Worm (Caenorhabditis elegans) whole organism, L1 larva: ENCODE measurements around the gene ZK154.5.

ENCODE experiments used
- C04F5.9 ChIP-seq: sonication (generic microtip); optimal IDR thresholded peaks from 2 replicates; lab custom pipeline; 2016; ENCODE audit warnings: missing genetic modification characterization, missing compliant biosample characterization
- C34B4.2 ChIP-seq: sonication (generic microtip); optimal IDR thresholded peaks from 2 replicates; lab custom pipeline; 2017; ENCODE audit warnings: mild to moderate bottlenecking, missing genetic modification characterization, missing compliant biosample characterization
- Y116A8C.19 ChIP-seq: sonication (generic microtip); optimal IDR thresholded peaks from 2 replicates; lab custom pipeline; 2016; ENCODE audit warnings: missing compliant biosample characterization, missing genetic modification characterization, borderline replicate concordance
- aha-1 ChIP-seq: fragments of 150-350 bp; optimal IDR thresholded peaks from 2 replicates; lab custom pipeline; 2014; ENCODE audit warnings: missing biosample characterization, missing genetic modification characterization
- ama-1 ChIP-seq: fragments of 150-350 bp; optimal IDR thresholded peaks from 2 replicates; lab custom pipeline; 2014
- blmp-1 ChIP-seq: fragments of 150-350 bp; optimal IDR thresholded peaks from 2 replicates; lab custom pipeline; 2014; ENCODE audit warnings: missing biosample characterization, missing genetic modification characterization
- ceh-63 ChIP-seq: fragments of 200-800 bp; sonication (Bioruptor generic); optimal IDR thresholded peaks from 2 replicates; lab custom pipeline; 2018; ENCODE audit warnings: mild to moderate bottlenecking, missing genetic modification characterization, missing compliant biosample characterization
- ceh-8 ChIP-seq: fragments of 200-800 bp; sonication (Bioruptor generic); optimal IDR thresholded peaks from 2 replicates; lab custom pipeline; 2018; ENCODE audit warnings: mild to moderate bottlenecking, missing genetic modification characterization, moderate library complexity, missing compliant biosample characterization
- ceh-82 ChIP-seq, 3 experiments: fragments of 150-350 bp in 1 of 3; sonication (generic microtip) in 2 of 3; optimal IDR thresholded peaks; 2 replicates each; lab custom pipeline; 2014 to 2017; ENCODE audit warnings: missing biosample characterization in 3 of 3, missing genetic modification characterization in 3 of 3
- dsc-1 ChIP-seq: sonication (generic microtip); optimal IDR thresholded peaks from 2 replicates; lab custom pipeline; 2016; ENCODE audit warnings: mild to moderate bottlenecking, missing genetic modification characterization, missing compliant biosample characterization
- efl-1 ChIP-seq, 4 experiments: fragments of 150-350 bp; optimal IDR thresholded peaks in 3 of 4; peaks in 1 of 4; 1 replicate in 1 of 4; 2 replicates in 3 of 4; lab custom pipeline; 2014; ENCODE audit warnings: missing biosample characterization in 2 of 4, missing genetic modification characterization in 2 of 4, missing genetic modification reagents in 2 of 4
- efl-3 ChIP-seq: fragments of 200-800 bp; sonication (Bioruptor generic); optimal IDR thresholded peaks from 2 replicates; lab custom pipeline; 2018; ENCODE audit warnings: mild to moderate bottlenecking, missing genetic modification characterization, missing compliant biosample characterization
- egl-13 ChIP-seq: sonication (generic microtip); optimal IDR thresholded peaks from 2 replicates; lab custom pipeline; 2016; ENCODE audit warnings: missing genotype, missing genetic modification reagents, missing genetic modification characterization, missing compliant biosample characterization
- elt-2 ChIP-seq: sonication (generic microtip); optimal IDR thresholded peaks from 2 replicates; lab custom pipeline; 2016; ENCODE audit warnings: missing genetic modification characterization, mild to moderate bottlenecking, inconsistent platforms, missing compliant biosample characterization, missing genetic modification reagents
- elt-3 ChIP-seq, 6 experiments: fragments of 150-350 bp in 1 of 6; sonication (generic microtip); optimal IDR thresholded peaks; 2 replicates each; lab custom pipeline; 2017 to 2018; ENCODE audit warnings: missing biosample characterization in 6 of 6, missing genetic modification characterization in 6 of 6, inconsistent platforms in 1 of 6
- ets-5 ChIP-seq: fragments of 200-800 bp; sonication (Bioruptor generic); IDR thresholded peaks from 2 replicates; pipeline ENCODE4 v1.3.6; 2022; ENCODE audit warnings: missing genetic modification characterization, missing compliant biosample characterization
- fkh-8 ChIP-seq: sonication (generic microtip); optimal IDR thresholded peaks from 2 replicates; lab custom pipeline; 2016; ENCODE audit warnings: mild to moderate bottlenecking, missing genetic modification characterization, missing compliant biosample characterization
- hpl-2 ChIP-seq: fragments of 150-350 bp; optimal IDR thresholded peaks from 2 replicates; lab custom pipeline; 2014; ENCODE audit warnings: missing biosample characterization, missing genetic modification reagents, missing genetic modification characterization
- lin-14 ChIP-seq: fragments of 200-800 bp; sonication (Bioruptor generic); optimal IDR thresholded peaks from 2 replicates; lab custom pipeline; 2018; ENCODE audit warnings: mild to moderate bottlenecking, missing genetic modification characterization, moderate library complexity, missing compliant biosample characterization
- lin-15B ChIP-seq: fragments of 150-350 bp; sonication (generic microtip); optimal IDR thresholded peaks from 3 replicates; lab custom pipeline; 2014; ENCODE audit warnings: missing biosample characterization, missing genetic modification characterization
- lsy-2 ChIP-seq, 2 experiments: fragments of 150-350 bp; optimal IDR thresholded peaks; 2 replicates each; lab custom pipeline; 2014; ENCODE audit warnings: missing biosample characterization in 2 of 2, missing genetic modification characterization in 2 of 2
- mef-2 ChIP-seq: fragments of 150-350 bp; optimal IDR thresholded peaks from 2 replicates; lab custom pipeline; 2014; ENCODE audit warnings: missing biosample characterization, missing genetic modification characterization
- mep-1 ChIP-seq: fragments of 150-350 bp; optimal IDR thresholded peaks from 2 replicates; lab custom pipeline; 2014; ENCODE audit warnings: missing biosample characterization, missing genetic modification characterization
- nhr-11 ChIP-seq: fragments of 150-350 bp; optimal IDR thresholded peaks from 2 replicates; lab custom pipeline; 2014; ENCODE audit warnings: missing biosample characterization, missing genetic modification characterization
- nhr-20 ChIP-seq: sonication (generic microtip); optimal IDR thresholded peaks from 2 replicates; lab custom pipeline; 2016; ENCODE audit warnings: mild to moderate bottlenecking, missing genetic modification characterization, missing compliant biosample characterization
- nhr-28 ChIP-seq: fragments of 150-350 bp; optimal IDR thresholded peaks from 2 replicates; lab custom pipeline; 2014; ENCODE audit warnings: missing biosample characterization, missing genetic modification characterization
- nhr-71 ChIP-seq: sonication (generic microtip); optimal IDR thresholded peaks from 2 replicates; lab custom pipeline; 2016; ENCODE audit warnings: mild to moderate bottlenecking, missing genetic modification characterization, moderate library complexity, missing compliant biosample characterization
- nhr-77 ChIP-seq: fragments of 150-350 bp; optimal IDR thresholded peaks from 2 replicates; lab custom pipeline; 2014; ENCODE audit warnings: missing biosample characterization, missing genetic modification characterization
- nhr-85 ChIP-seq: sonication (generic microtip); peaks from one replicate; lab custom pipeline; 2016; ENCODE audit warnings: missing genetic modification characterization, inconsistent platforms, missing compliant biosample characterization
- pag-3 ChIP-seq: sonication (generic microtip); optimal IDR thresholded peaks from 2 replicates; lab custom pipeline; 2017; ENCODE audit warnings: missing genetic modification characterization, mild to moderate bottlenecking, missing compliant biosample characterization, antibody characterized with exemption, borderline replicate concordance; ENCODE audit not compliant: insufficient read depth
- pax-3 ChIP-seq: fragments of 200-800 bp; sonication (Bioruptor generic); optimal IDR thresholded peaks from 2 replicates; lab custom pipeline; 2018; ENCODE audit warnings: mild to moderate bottlenecking, missing genetic modification characterization, moderate library complexity, missing compliant biosample characterization
- pqm-1 ChIP-seq: sonication (generic microtip); optimal IDR thresholded peaks from 3 replicates; lab custom pipeline; 2017; ENCODE audit warnings: missing biosample characterization, missing genetic modification characterization
- rnt-1 ChIP-seq: sonication (generic microtip); optimal IDR thresholded peaks from 2 replicates; lab custom pipeline; 2016; ENCODE audit warnings: mild to moderate bottlenecking, missing genetic modification characterization, moderate library complexity, missing compliant biosample characterization
- skn-1 ChIP-seq: fragments of 150-350 bp; optimal IDR thresholded peaks from 2 replicates; lab custom pipeline; 2014; ENCODE audit warnings: missing biosample characterization, missing genetic modification characterization
- snpc-4 ChIP-seq: fragments of 150-350 bp; optimal IDR thresholded peaks from 2 replicates; lab custom pipeline; 2014; ENCODE audit warnings: missing biosample characterization, missing genetic modification characterization
- snu-23 ChIP-seq: sonication (generic microtip); optimal IDR thresholded peaks from 2 replicates; lab custom pipeline; 2016; ENCODE audit warnings: missing genetic modification characterization, missing compliant biosample characterization
- sox-4 ChIP-seq: sonication (generic microtip); optimal IDR thresholded peaks from 2 replicates; lab custom pipeline; 2016; ENCODE audit warnings: missing genetic modification characterization, missing compliant biosample characterization
- sptf-1 ChIP-seq: fragments of 150-350 bp; optimal IDR thresholded peaks from 2 replicates; lab custom pipeline; 2014; ENCODE audit warnings: missing biosample characterization, missing genetic modification characterization
- swsn-7 ChIP-seq: sonication (generic microtip); optimal IDR thresholded peaks from 2 replicates; lab custom pipeline; 2016; ENCODE audit warnings: missing genetic modification characterization, missing compliant biosample characterization
- tlp-1 ChIP-seq: fragments of 150-350 bp; optimal IDR thresholded peaks from 2 replicates; lab custom pipeline; 2014; ENCODE audit warnings: missing biosample characterization, missing genetic modification characterization
- unc-62 ChIP-seq: fragments of 150-350 bp; optimal IDR thresholded peaks from 2 replicates; lab custom pipeline; 2014; ENCODE audit warnings: missing biosample characterization, missing genetic modification reagents, missing genetic modification characterization
- unc-86 ChIP-seq: sonication (generic microtip); optimal IDR thresholded peaks from 2 replicates; lab custom pipeline; 2016; ENCODE audit warnings: missing genetic modification characterization, missing compliant biosample characterization
- xbp-1 ChIP-seq: sonication (generic microtip); optimal IDR thresholded peaks from 2 replicates; lab custom pipeline; 2016; ENCODE audit warnings: missing genetic modification characterization, missing compliant biosample characterization
- zag-1 ChIP-seq: fragments of 150-350 bp; optimal IDR thresholded peaks from 2 replicates; lab custom pipeline; 2014; ENCODE audit warnings: missing biosample characterization, missing genetic modification characterization
- zip-4 ChIP-seq: fragments of 200-800 bp; sonication (Bioruptor generic); optimal IDR thresholded peaks from 2 replicates; lab custom pipeline; 2018; ENCODE audit warnings: mild to moderate bottlenecking, missing genetic modification characterization, moderate library complexity, missing compliant biosample characterization

ZK154.5 gene

ce11 chrX:7834117-7834516 is 46.4 kb upstream of the ZK154.5 start, which contains the start of gene sul-3:
TSS of gene sul-3 (minus strand) at chrX:7834217.
- TF ChIP-seq ama-1 (lab: Kevin White, UChicago) (no peak), mef-2 (tag; lab: Kevin White, UChicago) (no peak), nhr-71 (no peak), lin-14 (GFP tag; lab: Kevin White, UChicago) (no peak), fkh-8 (tag; lab: Kevin White, UChicago) (no peak), snpc-4 (tag; lab: Kevin White, UChicago) (no peak), xbp-1 (no peak), zag-1 (tag; lab: Kevin White, UChicago) (no peak), ceh-8 (no peak), lsy-2 (tag; optimal IDR thresholded peaks at IDR 0.05; lab: Kevin White, UChicago) (no peak), zip-4 (no peak), hpl-2 (GFP tag; lab: Kevin White, UChicago) (no peak), pqm-1 (tag; lab: Kevin White, UChicago) (no peak), pag-3 (tag; lab: Kevin White, UChicago) (no peak), C04F5.9 (no peak), blmp-1 (no peak), dsc-1 (no peak), pax-3 (tag; lab: Kevin White, UChicago) (no peak)
- TF ChIP-seq, all 84 proteins: peak for 0

- TF ChIP-seq tlp-1 (tag; lab: Kevin White, UChicago): no peak
- no peak for TF ChIP-seq efl-3
- TF ChIP-seq unc-62: no peak
- TF ChIP-seq nhr-20 (tag; lab: Kevin White, UChicago): no peak
These were observed 40.3 kb upstream of the ZK154.5 start for ce11 chrX:7827989-7828388.

ce11 chrX:7826590-7827260 is 39.0 kb upstream of the ZK154.5 start:
- TF ChIP-seq efl-1 (optimal IDR thresholded peaks at IDR 0.05; lab: Kevin White, UChicago) (no peak), efl-1 (GFP tag; optimal IDR thresholded peaks at IDR 0.05 in 1 of 2; lab: Kevin White, UChicago) (peak in 1 of 2 experiments; percentile 76), lin-14 (GFP tag; lab: Kevin White, UChicago) (peak; percentile 60), blmp-1 (peak; percentile 48), Y116A8C.19 (tag; lab: Kevin White, UChicago) (no peak), elt-2 (tag; lab: Kevin White, UChicago) (no peak), snu-23 (GFP tag; lab: Kevin White, UChicago) (no peak), nhr-77 (no peak), zip-4 (no peak), lsy-2 (tag; optimal IDR thresholded peaks at IDR 0.05; lab: Kevin White, UChicago) (no peak), aha-1 (tag; lab: Kevin White, UChicago) (no peak), mep-1 (tag; lab: Kevin White, UChicago) (peak; percentile 41), egl-13 (tag; lab: Kevin White, UChicago) (no peak), nhr-85 (tag; lab: Kevin White, UChicago) (peak; percentile 63)

- no peak for TF ChIP-seq ets-5 (GFP tag; lab: Robert Waterston, UW)
- peak; percentile 30 for TF ChIP-seq skn-1
- TF ChIP-seq nhr-11 (tag; lab: Kevin White, UChicago): no peak
- peak; percentile 65 for TF ChIP-seq nhr-77
- TF ChIP-seq ceh-8: no peak
- peak; percentile 64 for TF ChIP-seq nhr-71
- TF ChIP-seq ceh-63 (GFP tag; lab: Kevin White, UChicago): no peak
- TF ChIP-seq rnt-1: peak; percentile 36
- TF ChIP-seq snu-23 (GFP tag; lab: Kevin White, UChicago): peak; percentile 63
- no peak for TF ChIP-seq ceh-82 (tag; optimal IDR thresholded peaks at IDR 0.05; lab: Kevin White, UChicago)
- TF ChIP-seq sox-4: no peak
- peak in 4 of 6 experiments; percentile 38 to 59 (median 53) for TF ChIP-seq elt-3 (tag; optimal IDR thresholded peaks at IDR 0.05; lab: Kevin White, UChicago)
- TF ChIP-seq nhr-28 (tag; lab: Kevin White, UChicago): no peak
- peak; percentile 26 for TF ChIP-seq hpl-2 (GFP tag; lab: Kevin White, UChicago)
- no peak for TF ChIP-seq fkh-8 (tag; lab: Kevin White, UChicago)
- TF ChIP-seq C34B4.2 (tag; lab: Kevin White, UChicago): no peak
- TF ChIP-seq blmp-1: peak; percentile 53
- no peak for TF ChIP-seq C04F5.9
- no peak for TF ChIP-seq dsc-1
- peak; percentile 28 for TF ChIP-seq xbp-1
- peak; percentile 65 for TF ChIP-seq nhr-20 (tag; lab: Kevin White, UChicago)
- peak; percentile 14 for TF ChIP-seq swsn-7
- TF ChIP-seq lin-15B (tag; lab: Kevin White, UChicago): no peak
- TF ChIP-seq sptf-1 (tag; lab: Kevin White, UChicago): no peak
- no peak for TF ChIP-seq unc-86 (tag; lab: Kevin White, UChicago)
- TF ChIP-seq zip-4: no peak
- no peak for TF ChIP-seq pag-3 (tag; lab: Kevin White, UChicago)
These were observed 38.0 kb upstream of the ZK154.5 start for ce11 chrX:7825707-7826106.
